Worm (Caenorhabditis elegans): ENCODE results near the gene D2062.13.
"Not testable (repeated sequence)": the region's sequence is repeated elsewhere in the genome, so short reads cannot be mapped to it uniquely, and the experiment has no call there.

The D2062.13 gene

DNA sequence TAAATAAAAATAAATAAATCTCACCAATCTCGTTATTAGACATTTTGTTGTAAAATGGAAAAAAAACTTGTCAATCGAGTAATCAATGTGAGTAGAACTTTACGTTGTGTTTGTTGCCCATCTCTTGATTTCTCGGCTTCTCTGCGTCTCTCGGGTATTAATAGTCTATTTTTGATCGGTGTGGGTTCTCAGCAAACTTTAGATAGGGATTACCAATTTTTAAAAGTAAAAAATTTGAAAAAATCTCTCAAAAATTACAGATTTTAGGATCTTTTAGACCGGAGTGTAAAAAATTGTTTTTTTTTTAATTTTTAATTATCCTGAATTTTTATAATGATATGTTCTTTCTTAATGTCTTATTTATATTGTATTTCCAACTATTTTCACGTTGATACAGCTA lies 25.0 kb downstream of the D2062.13 start, which contains the start of gene F22E5.21:
F22E5.21 (minus strand) TSS at position 101 of the 400 bp plus-strand sequence.
- TF ChIP-seq ctbp-1 (GFP tag; IDR thresholded peaks at IDR 0.05) = no peak

DNA sequence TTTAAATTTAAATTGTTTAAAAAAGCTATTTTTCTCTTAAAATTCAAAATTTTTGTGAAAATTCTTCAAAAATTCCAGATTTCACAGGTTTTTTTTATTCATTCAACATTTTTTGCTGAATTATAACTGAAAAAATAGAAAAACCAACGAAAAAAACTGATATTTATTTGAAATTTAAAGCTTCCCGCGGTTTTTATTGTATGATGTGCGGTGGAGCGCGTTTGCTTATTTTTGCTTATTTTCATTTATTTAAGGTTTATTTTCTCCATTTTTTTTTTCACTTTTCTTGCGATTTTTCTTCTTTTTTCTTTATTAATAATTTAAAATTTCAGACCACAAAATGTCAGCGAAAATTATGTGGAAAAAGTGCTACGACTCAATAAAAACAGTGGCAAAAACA lies 25.7 kb downstream of the D2062.13 start, which contains the start of gene F22E5.9:
F22E5.9 (plus strand) TSS at position 327 of the 400 bp plus-strand sequence.
- TF ChIP-seq lin-38 (GFP tag; IDR thresholded peaks at IDR 0.05) = peak; percentile 89
- TF ChIP-seq ZK546.5 (tag; optimal IDR thresholded peaks at IDR 0.05) = no peak
- peak; percentile 86 for TF ChIP-seq dpl-1 (GFP tag; optimal IDR thresholded peaks at IDR 0.05)

DNA sequence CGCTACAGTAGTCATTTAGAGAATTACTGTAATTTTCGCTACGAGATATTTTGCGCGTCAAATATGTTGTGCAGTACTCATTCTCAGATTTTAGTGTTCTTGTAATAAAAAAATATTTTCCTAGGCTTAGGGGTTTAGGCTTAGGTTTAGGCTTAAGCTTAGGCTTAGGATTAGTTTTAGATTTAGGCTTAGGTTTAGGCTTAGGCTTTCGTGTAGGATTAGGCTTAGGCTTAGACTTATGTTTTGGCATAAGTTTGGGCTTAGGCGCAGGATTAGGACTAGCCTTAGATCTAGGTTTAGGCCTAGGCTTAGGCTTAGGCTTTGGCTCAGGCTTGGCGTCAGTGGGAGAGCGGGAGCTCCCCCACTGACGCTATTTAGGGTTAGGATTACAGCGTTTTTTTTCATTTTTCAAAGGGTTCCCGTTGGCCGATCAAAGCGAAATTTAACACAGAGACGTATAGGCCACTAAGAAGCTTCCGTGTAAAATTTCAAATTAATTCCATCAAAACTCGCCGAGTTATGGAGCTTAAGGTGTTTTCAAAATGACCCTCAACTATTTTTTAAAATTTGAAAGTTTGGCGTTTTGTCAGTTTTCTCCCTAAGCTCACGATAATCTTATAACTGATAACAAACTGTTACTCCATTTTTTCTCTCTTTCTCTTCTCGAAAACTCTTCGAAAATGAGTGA lies 27.2 kb downstream of the D2062.13 start, which contains the start of gene F22E5.8:
F22E5.8 (plus strand) TSS at position 638 of the 688 bp plus-strand sequence.
- not testable (repeated sequence) for TF ChIP-seq nhr-42 (GFP tag; IDR thresholded peaks at IDR 0.05); nhr-41 (GFP tag; IDR thresholded peaks at IDR 0.05); nhr-111 (GFP tag; optimal IDR thresholded peaks at IDR 0.05)

DNA sequence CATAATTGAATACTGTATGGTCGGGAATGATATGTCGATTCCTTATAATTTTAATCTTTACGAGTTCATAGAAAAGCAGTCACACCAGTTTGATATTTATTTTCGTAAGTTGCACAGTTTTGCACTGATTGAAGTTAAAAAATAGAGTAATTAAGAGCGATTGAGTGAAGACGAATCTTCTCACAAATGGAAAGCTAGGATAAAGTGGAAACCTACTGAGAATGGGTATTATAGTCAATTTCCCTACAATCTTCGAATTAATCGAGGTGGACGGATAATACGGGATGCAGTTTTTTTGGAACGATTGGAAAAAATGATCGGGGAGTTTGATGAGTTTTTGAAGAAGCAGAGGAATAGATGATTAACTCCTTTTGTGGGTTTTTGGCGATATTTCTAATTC lies 28.6 kb downstream of the D2062.13 start, which contains the start of gene F22E5.23:
F22E5.23 (plus strand) TSS at position 301 of the 400 bp plus-strand sequence.
- TF ChIP-seq ctbp-1 (GFP tag; IDR thresholded peaks at IDR 0.05) (no peak), madf-5 (GFP tag; IDR thresholded peaks at IDR 0.05) (no peak), set-16 (GFP tag; IDR thresholded peaks at IDR 0.05) (no peak), duxl-1 (tag; optimal IDR thresholded peaks at IDR 0.05; ENCODE audit: poor library complexity) (no peak), zag-1 (tag; optimal IDR thresholded peaks at IDR 0.05) (no peak), daf-8 (GFP tag; IDR thresholded peaks at IDR 0.05) (no peak), ztf-11 (tag; optimal IDR thresholded peaks at IDR 0.05) (no peak), lin-1 (GFP tag; IDR thresholded peaks at IDR 0.05) (no peak), aha-1 (tag) (no peak), arid-1 (GFP tag; conservative IDR thresholded peaks at IDR 0.05) (no peak), nhr-11 (tag; optimal IDR thresholded peaks at IDR 0.05) (no peak), snpc-4 (tag; optimal IDR thresholded peaks at IDR 0.05) (no peak), F10B5.3 (tag; optimal IDR thresholded peaks at IDR 0.05) (no peak), tag-97 (GFP tag; IDR thresholded peaks at IDR 0.05) (no peak), dpl-1 (GFP tag; optimal IDR thresholded peaks at IDR 0.05) (no peak), lim-7 (GFP tag; IDR thresholded peaks at IDR 0.05) (no peak), zfp-2 (tag; optimal IDR thresholded peaks at IDR 0.05) (no peak), Y48G9A.11 (GFP tag; IDR thresholded peaks at IDR 0.05) (no peak), nhr-102 (tag; optimal IDR thresholded peaks at IDR 0.05) (no peak), unc-39 (tag; optimal IDR thresholded peaks at IDR 0.05) (no peak)

DNA sequence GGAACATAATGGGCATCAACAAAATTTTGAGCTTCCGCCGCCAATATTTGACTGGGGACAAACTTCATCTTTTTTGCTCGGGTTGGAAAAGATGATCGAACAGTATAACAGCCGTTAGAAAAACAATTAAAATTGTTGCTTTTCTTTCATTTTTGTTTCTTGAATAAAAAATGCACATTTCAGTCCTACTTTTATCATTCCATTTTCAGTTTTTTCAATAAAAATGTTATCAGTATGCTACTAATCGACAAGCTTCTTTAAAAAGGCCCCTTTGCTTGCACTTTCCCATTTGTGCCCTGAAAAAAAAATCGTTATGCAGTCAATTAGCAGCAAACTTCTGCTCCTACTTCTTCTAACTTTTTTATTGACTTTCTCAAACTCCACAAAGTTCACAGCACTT lies 29.4 kb downstream of the D2062.13 start, which contains the start of gene F22E5.7:
F22E5.7 (plus strand) TSS at position 301 of the 400 bp plus-strand sequence.
- TF ChIP-seq nhr-41 (GFP tag; IDR thresholded peaks at IDR 0.05) (no peak), lin-39 (tag; optimal IDR thresholded peaks at IDR 0.05) (no peak), F44E2.7 (GFP tag; IDR thresholded peaks at IDR 0.05) (no peak), daf-16 (GFP tag; optimal IDR thresholded peaks at IDR 0.05) (no peak), daf-16 (tag; optimal IDR thresholded peaks at IDR 0.05) (no peak), jun-1 (tag; optimal IDR thresholded peaks at IDR 0.05) (no peak), nhr-42 (GFP tag; IDR thresholded peaks at IDR 0.05) (no peak), php-3 (GFP tag; IDR thresholded peaks at IDR 0.05) (no peak), Y105C5A.15 (GFP tag; IDR thresholded peaks at IDR 0.05) (no peak), D1046.2 (GFP tag; IDR thresholded peaks at IDR 0.05) (no peak), lin-1 (GFP tag; IDR thresholded peaks at IDR 0.05) (no peak), fkh-10 (GFP tag; optimal IDR thresholded peaks at IDR 0.05) (no peak)
